Worm (Caenorhabditis elegans) whole organism, early embryonic: ENCODE measurements around the gene srm-2.
"Not testable (repeated sequence)": the region's sequence is repeated elsewhere in the genome, so short reads cannot be mapped to it uniquely, and the experiment has no call there.

ENCODE experiments used
- B0310.2 ChIP-seq: sonication (generic microtip); optimal IDR thresholded peaks from 2 replicates; lab custom pipeline; 2016; ENCODE audit warnings: mild to moderate bottlenecking, missing genetic modification characterization, missing compliant biosample characterization
- aly-1 ChIP-seq: sonication (generic microtip); optimal IDR thresholded peaks from 2 replicates; lab custom pipeline; 2016; ENCODE audit warnings: missing genetic modification characterization, missing compliant biosample characterization
- ama-1 ChIP-seq: fragments of 150-350 bp; optimal IDR thresholded peaks from 2 replicates; lab custom pipeline; 2014
- ceh-13 ChIP-seq: fragments of 200-800 bp; sonication (Bioruptor generic); optimal IDR thresholded peaks from 2 replicates; lab custom pipeline; 2018; ENCODE audit warnings: mild to moderate bottlenecking, missing genetic modification characterization, missing compliant biosample characterization
- ets-7 ChIP-seq: sonication (generic microtip); optimal IDR thresholded peaks from 2 replicates; lab custom pipeline; 2016; ENCODE audit warnings: missing genotype, missing genetic modification characterization, missing compliant biosample characterization
- flt-1 ChIP-seq: fragments of 200-800 bp; sonication (Bioruptor generic); IDR thresholded peaks from 2 replicates; pipeline ENCODE4 v1.3.6; 2022; ENCODE audit warnings: missing genetic modification characterization, missing compliant biosample characterization
- hmbx-1 ChIP-seq: sonication (generic microtip); optimal IDR thresholded peaks from 2 replicates; lab custom pipeline; 2016; ENCODE audit warnings: mild to moderate bottlenecking, missing genetic modification characterization, missing compliant biosample characterization
- hmg-4 ChIP-seq: fragments of 200-800 bp; sonication (Bioruptor generic); optimal IDR thresholded peaks from 2 replicates; lab custom pipeline; 2018; ENCODE audit warnings: mild to moderate bottlenecking, missing genetic modification characterization, missing compliant biosample characterization
- pes-1 ChIP-seq: fragments of 200-800 bp; sonication (Bioruptor generic); IDR thresholded peaks from 2 replicates; pipeline ENCODE4 v1.3.6; 2022; ENCODE audit warnings: missing genetic modification reagents, missing genetic modification characterization, missing compliant biosample characterization
- scrt-1 ChIP-seq: fragments of 200-800 bp; sonication (Bioruptor generic); IDR thresholded peaks from 2 replicates; pipeline ENCODE4 v1.3.6; 2022; ENCODE audit warnings: missing genetic modification characterization, missing compliant biosample characterization
- tbx-11 ChIP-seq: fragments of 200-800 bp; sonication (Bioruptor generic); IDR thresholded peaks from 2 replicates; pipeline ENCODE4 v1.3.6; 2022; ENCODE audit warnings: missing genetic modification characterization, missing compliant biosample characterization
- tra-4 ChIP-seq: sonication (generic microtip); optimal IDR thresholded peaks from 2 replicates; lab custom pipeline; 2017; ENCODE audit warnings: missing genetic modification characterization, missing compliant biosample characterization

DNA sequence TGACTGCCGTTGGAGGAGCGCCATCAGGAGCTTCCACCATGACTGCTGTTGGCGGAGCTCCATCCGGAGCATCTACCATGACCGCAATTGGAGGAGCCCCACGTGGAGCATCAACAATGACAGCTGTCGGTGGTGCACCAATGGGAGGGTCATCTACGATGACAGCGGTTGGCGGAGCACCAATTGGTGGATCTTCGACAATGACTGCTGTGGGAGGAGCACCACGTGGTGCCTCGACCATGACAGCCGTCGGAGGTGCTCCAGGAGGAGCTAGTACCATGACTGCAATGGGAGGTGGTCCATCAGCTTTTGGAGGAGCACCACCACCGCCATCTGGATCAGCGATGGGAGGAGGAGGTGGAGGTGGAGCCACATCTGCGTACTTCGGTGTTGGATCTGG lies 8.6 kb downstream of the srm-2 start, which contains the start of gene T28H11.7:
- not testable (repeated sequence) for TF ChIP-seq flt-1 (GFP tag; lab: Robert Waterston, UW); ama-1 (lab: Kevin White, UChicago); tbx-11 (GFP tag; lab: Robert Waterston, UW); hmbx-1 (tag; lab: Kevin White, UChicago); ceh-13; hmg-4 (GFP tag; lab: Kevin White, UChicago); pes-1 (GFP tag; lab: Robert Waterston, UW); B0310.2; aly-1 (tag; lab: Kevin White, UChicago); scrt-1 (GFP tag; lab: Robert Waterston, UW); ets-7; tra-4 (tag; lab: Kevin White, UChicago)
